Worm (Caenorhabditis elegans) whole organism, L3 larva: ENCODE measurements around the gene C23H3.9.

ENCODE experiments used
- R02D3.7 ChIP-seq: fragments of 150-350 bp; optimal IDR thresholded peaks from 2 replicates; lab custom pipeline; 2014; ENCODE audit warnings: missing biosample characterization, missing genetic modification characterization
- ZK546.5 ChIP-seq: sonication (generic microtip); optimal IDR thresholded peaks from 2 replicates; lab custom pipeline; 2017; ENCODE audit warnings: missing biosample characterization, missing genetic modification characterization
- aly-2 ChIP-seq: fragments of 150-350 bp; optimal IDR thresholded peaks from 2 replicates; lab custom pipeline; 2014; ENCODE audit warnings: missing biosample characterization, missing genetic modification characterization
- ama-1 ChIP-seq: fragments of 150-350 bp; optimal IDR thresholded peaks from 2 replicates; lab custom pipeline; 2018
- ceh-16 ChIP-seq: sonication (generic microtip); optimal IDR thresholded peaks from 2 replicates; lab custom pipeline; 2017; ENCODE audit warnings: missing biosample characterization, missing genetic modification characterization
- ceh-28 ChIP-seq: fragments of 150-350 bp; optimal IDR thresholded peaks from 2 replicates; lab custom pipeline; 2014; ENCODE audit warnings: missing biosample characterization, missing genetic modification reagents, missing genetic modification characterization
- ceh-9 ChIP-seq: sonication (generic microtip); optimal IDR thresholded peaks from 2 replicates; lab custom pipeline; 2018; ENCODE audit warnings: missing biosample characterization, missing genetic modification characterization
- egl-5 ChIP-seq: fragments of 150-350 bp; optimal IDR thresholded peaks from 2 replicates; lab custom pipeline; 2017; ENCODE audit warnings: missing biosample characterization, missing genetic modification reagents, missing genetic modification characterization, inconsistent platforms
- elt-1 ChIP-seq: fragments of 150-350 bp; optimal IDR thresholded peaks from 2 replicates; lab custom pipeline; 2014; ENCODE audit warnings: missing biosample characterization, missing genetic modification characterization
- elt-2 ChIP-seq: sonication (generic microtip); optimal IDR thresholded peaks from 2 replicates; lab custom pipeline; 2016; ENCODE audit warnings: missing genetic modification reagents, mild to moderate bottlenecking, missing genetic modification characterization, missing compliant biosample characterization
- elt-3 ChIP-seq, 3 experiments: fragments of 150-350 bp in 1 of 3; sonication (generic microtip) in 2 of 3; optimal IDR thresholded peaks; 2 replicates in 2 of 3; 4 replicates in 1 of 3; lab custom pipeline; 2014 to 2017; ENCODE audit warnings: missing biosample characterization in 3 of 3, missing genetic modification characterization in 3 of 3
- eor-1 ChIP-seq, 2 experiments: fragments of 150-350 bp; optimal IDR thresholded peaks; 2 replicates each; lab custom pipeline; 2014 to 2018; ENCODE audit warnings: missing biosample characterization in 2 of 2, missing genetic modification characterization in 2 of 2
- fkh-10 ChIP-seq: sonication (generic microtip); optimal IDR thresholded peaks from 2 replicates; lab custom pipeline; 2017; ENCODE audit warnings: missing biosample characterization, missing genetic modification reagents, missing genetic modification characterization
- fkh-2 ChIP-seq: fragments of 150-350 bp; optimal IDR thresholded peaks from 2 replicates; lab custom pipeline; 2014; ENCODE audit warnings: missing biosample characterization, missing genetic modification reagents, missing genetic modification characterization
- hmg-11 ChIP-seq: sonication (generic microtip); optimal IDR thresholded peaks from 2 replicates; lab custom pipeline; 2016; ENCODE audit warnings: missing genetic modification characterization, missing compliant biosample characterization
- jun-1 ChIP-seq: fragments of 150-350 bp; optimal IDR thresholded peaks from 2 replicates; lab custom pipeline; 2014; ENCODE audit warnings: missing biosample characterization, missing genetic modification reagents, missing genetic modification characterization
- lin-15B ChIP-seq: fragments of 150-350 bp; optimal IDR thresholded peaks from 2 replicates; lab custom pipeline; 2014; ENCODE audit warnings: missing biosample characterization, missing genetic modification characterization
- lsy-12 ChIP-seq: sonication (generic microtip); optimal IDR thresholded peaks from 2 replicates; lab custom pipeline; 2016; ENCODE audit warnings: mild to moderate bottlenecking, missing genetic modification characterization, missing compliant biosample characterization
- nhr-11 ChIP-seq: fragments of 150-350 bp; optimal IDR thresholded peaks from 2 replicates; lab custom pipeline; 2014; ENCODE audit warnings: missing biosample characterization, missing genetic modification characterization
- nhr-12 ChIP-seq: fragments of 150-350 bp; optimal IDR thresholded peaks from 2 replicates; lab custom pipeline; 2014; ENCODE audit warnings: missing biosample characterization, missing genetic modification characterization
- nhr-237 ChIP-seq: fragments of 150-350 bp; optimal IDR thresholded peaks from 2 replicates; lab custom pipeline; 2014; ENCODE audit warnings: missing biosample characterization, missing genetic modification characterization
- nhr-67 ChIP-seq: fragments of 150-350 bp; optimal IDR thresholded peaks from 2 replicates; lab custom pipeline; 2014; ENCODE audit warnings: missing biosample characterization, missing genetic modification characterization
- nhr-77 ChIP-seq: fragments of 150-350 bp; optimal IDR thresholded peaks from 2 replicates; lab custom pipeline; 2014; ENCODE audit warnings: missing biosample characterization, missing genetic modification characterization
- pha-4 ChIP-seq: fragments of 150-350 bp; optimal IDR thresholded peaks from 2 replicates; lab custom pipeline; 2014; ENCODE audit warnings: missing biosample characterization, missing genetic modification reagents, missing genetic modification characterization
- pqm-1 ChIP-seq: fragments of 150-350 bp; optimal IDR thresholded peaks from 2 replicates; lab custom pipeline; 2017; ENCODE audit warnings: missing biosample characterization, missing genetic modification characterization, inconsistent platforms
- sea-2 ChIP-seq: fragments of 150-350 bp; sonication (generic microtip); optimal IDR thresholded peaks from 4 replicates; lab custom pipeline; 2014; ENCODE audit warnings: missing biosample characterization, missing genetic modification reagents, missing genetic modification characterization
- snpc-4 ChIP-seq: fragments of 150-350 bp; optimal IDR thresholded peaks from 2 replicates; lab custom pipeline; 2014; ENCODE audit warnings: missing biosample characterization, missing genetic modification characterization
- tbx-2 ChIP-seq: sonication (generic microtip); optimal IDR thresholded peaks from 2 replicates; lab custom pipeline; 2016; ENCODE audit warnings: mild to moderate bottlenecking, missing genetic modification characterization, missing compliant biosample characterization
- unc-62 ChIP-seq: fragments of 150-350 bp; sonication (generic microtip); optimal IDR thresholded peaks from 4 replicates; lab custom pipeline; 2014; ENCODE audit warnings: missing biosample characterization, missing genetic modification reagents, missing genetic modification characterization
- zag-1 ChIP-seq: fragments of 150-350 bp; optimal IDR thresholded peaks from 2 replicates; lab custom pipeline; 2014; ENCODE audit warnings: missing biosample characterization, missing genetic modification characterization
- ztf-11 ChIP-seq: fragments of 150-350 bp; optimal IDR thresholded peaks from 2 replicates; lab custom pipeline; 2014; ENCODE audit warnings: missing biosample characterization, missing genetic modification characterization
- ztf-4 ChIP-seq: fragments of 150-350 bp; optimal IDR thresholded peaks from 2 replicates; lab custom pipeline; 2014; ENCODE audit warnings: missing biosample characterization, missing genetic modification characterization

The C23H3.9 gene

DNA sequence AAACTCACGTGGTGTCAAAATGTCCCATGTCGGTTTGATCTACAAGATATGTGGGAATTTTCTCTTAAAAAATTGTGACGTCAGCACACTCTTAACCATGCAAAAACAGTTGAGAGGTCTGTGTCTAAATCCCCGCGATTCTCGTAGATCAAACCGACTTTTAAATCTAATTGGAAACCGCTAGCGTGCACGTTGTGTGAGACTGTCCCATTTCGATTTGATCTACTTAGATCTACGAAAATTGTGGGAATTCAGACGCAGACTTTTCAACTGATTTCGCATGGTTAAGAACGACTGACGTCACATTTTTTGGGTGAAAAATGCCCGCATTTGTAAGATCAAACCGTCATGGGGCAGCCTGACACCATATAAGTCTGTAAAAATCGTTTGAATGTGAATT, 21.2 kb downstream of the C23H3.9 start:
- TF ChIP-seq fkh-2 = no peak
- TF ChIP-seq ztf-4 (tag; lab: Kevin White, UChicago) = no peak
- TF ChIP-seq aly-2 (tag; lab: Kevin White, UChicago) = no peak
- no peak for TF ChIP-seq ama-1 (lab: Kevin White, UChicago)
- TF ChIP-seq nhr-12 (tag; lab: Kevin White, UChicago) = no peak
- no peak for TF ChIP-seq nhr-77 (tag; lab: Kevin White, UChicago)
- TF ChIP-seq ceh-16 = no peak
- TF ChIP-seq unc-62 (GFP tag; lab: Kevin White, UChicago) = no peak
- no peak for TF ChIP-seq ZK546.5 (tag; lab: Kevin White, UChicago)
- no peak for TF ChIP-seq ceh-28 (tag; lab: Kevin White, UChicago)

DNA sequence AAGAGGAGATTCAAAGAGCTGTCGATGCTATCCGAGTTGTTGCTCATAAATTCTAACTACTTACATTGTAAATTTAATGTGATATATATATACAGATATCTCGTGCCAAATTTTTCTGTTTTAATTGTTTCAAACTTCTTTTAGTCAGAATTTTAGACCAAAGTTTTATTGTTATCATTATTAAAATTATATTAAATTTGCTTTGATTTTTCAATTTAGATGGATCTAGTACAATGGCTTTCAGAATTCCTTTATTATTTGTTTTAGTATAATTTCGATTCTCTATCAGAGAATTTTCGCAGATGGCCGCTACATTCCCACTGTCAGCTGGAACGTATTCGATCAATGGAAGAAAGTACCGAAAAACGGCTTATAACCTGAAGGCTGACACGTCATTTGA, 21.7 kb downstream of the C23H3.9 start, which contains the start of gene ascc-1:
Gene ascc-1, plus strand, starts transcription at position 301 of the 400 bp plus-strand sequence.
- TF ChIP-seq snpc-4 (tag; lab: Kevin White, UChicago) (no peak), ceh-9 (tag; lab: Kevin White, UChicago) (no peak)

DNA sequence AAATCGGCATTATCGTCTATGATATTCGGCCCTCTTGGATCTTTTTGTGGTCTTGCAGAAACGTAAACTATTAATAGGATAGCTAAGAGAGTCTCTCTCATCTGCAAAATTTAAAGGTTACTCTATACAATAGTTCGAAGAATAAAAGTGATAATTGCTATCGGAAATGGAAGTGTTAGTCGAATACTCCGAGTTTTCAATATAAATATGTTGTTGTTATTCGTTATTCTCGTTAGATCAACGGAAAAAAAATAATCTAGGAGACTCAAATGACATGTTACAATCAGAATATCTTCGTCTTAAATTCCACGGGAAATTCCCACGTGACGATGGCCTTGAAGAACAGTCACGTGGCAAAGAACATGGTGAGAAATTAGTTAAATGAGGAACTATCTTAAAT, 23.9 kb downstream of the C23H3.9 start, which contains the start of gene tre-5:
Gene tre-5, minus strand, starts transcription at position 101 of the 400 bp plus-strand sequence.
- TF ChIP-seq snpc-4 (tag; lab: Kevin White, UChicago) (no peak), lsy-12 (tag; lab: Kevin White, UChicago) (no peak), unc-62 (GFP tag; lab: Kevin White, UChicago) (no peak), R02D3.7 (tag; lab: Kevin White, UChicago) (no peak), ztf-11 (tag; lab: Kevin White, UChicago) (no peak), tbx-2 (tag; lab: Kevin White, UChicago) (no peak), elt-1 (tag; lab: Kevin White, UChicago) (no peak), pha-4 (no peak), ceh-28 (tag; lab: Kevin White, UChicago) (no peak), fkh-10 (GFP tag; lab: Kevin White, UChicago) (no peak), lin-15B (tag; lab: Kevin White, UChicago) (no peak)

DNA sequence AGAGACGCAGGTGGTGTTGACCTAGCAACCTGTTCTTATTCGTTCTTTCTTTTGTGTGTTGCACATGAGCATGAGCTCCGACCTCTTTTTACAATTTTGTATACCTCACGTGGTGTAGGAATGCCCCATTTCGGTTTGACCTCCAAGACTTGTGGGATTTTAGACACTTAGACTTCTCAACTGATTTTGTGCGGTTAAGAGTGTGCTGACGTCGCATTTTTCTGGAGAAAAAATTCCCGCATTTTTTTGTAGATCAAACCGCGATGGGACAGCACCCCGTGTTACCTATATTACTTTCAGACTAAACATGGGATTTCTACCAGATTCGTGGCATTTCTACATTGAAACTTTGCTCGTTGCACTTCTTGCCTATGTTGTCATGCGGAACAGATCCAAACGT, 27.7 kb downstream of the C23H3.9 start, which contains the start of gene sptl-1:
Gene sptl-1, plus strand, starts transcription at position 301 of the 400 bp plus-strand sequence.
- TF ChIP-seq fkh-10 (GFP tag; lab: Kevin White, UChicago) (no peak), nhr-237 (no peak)

DNA sequence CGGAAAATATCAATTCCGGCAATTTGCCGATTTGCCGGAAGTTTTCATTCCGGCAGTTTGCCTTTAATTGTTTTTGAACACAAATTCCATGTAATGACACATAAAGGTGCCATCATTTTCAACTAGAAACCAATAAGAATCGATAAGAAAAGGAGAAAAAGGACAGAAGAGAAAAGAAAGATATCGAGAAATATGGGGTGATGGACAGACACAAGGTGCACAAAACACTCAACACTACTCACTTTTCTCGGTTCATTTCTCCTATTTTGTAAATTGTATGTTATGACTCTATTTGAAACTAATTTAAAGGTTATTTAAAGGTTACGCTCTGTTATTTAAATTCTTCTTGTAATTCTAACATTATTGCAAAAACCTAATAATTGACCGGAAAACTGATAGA, 28.2 kb downstream of the C23H3.9 start:
- TF ChIP-seq pqm-1 (tag; lab: Kevin White, UChicago) (peak; percentile 61), elt-2 (tag; lab: Kevin White, UChicago) (peak; percentile 44), nhr-12 (tag; lab: Kevin White, UChicago) (no peak), ceh-28 (tag; lab: Kevin White, UChicago) (peak; percentile 19), hmg-11 (tag; lab: Kevin White, UChicago) (no peak)

DNA sequence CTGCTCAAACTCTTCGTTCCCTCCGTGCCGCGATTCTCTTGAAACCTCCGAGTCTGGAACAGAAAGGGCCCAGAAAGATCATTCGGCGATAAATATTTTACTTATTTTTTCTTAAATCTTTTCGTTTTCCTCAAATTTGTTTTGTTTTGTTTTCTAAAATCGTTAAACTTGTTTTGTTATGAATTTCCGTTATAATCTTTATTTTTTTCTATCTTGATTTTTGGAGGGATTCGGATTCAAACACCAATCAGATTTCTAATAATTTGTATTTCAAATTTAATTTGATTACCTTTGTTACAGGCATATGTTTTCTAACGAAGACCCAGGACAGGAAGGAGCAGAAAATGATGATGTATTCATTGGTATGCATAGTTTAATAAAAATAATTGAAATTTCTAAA, 31.8 kb downstream of the C23H3.9 start, which contains the start of gene C23H3.5:
Gene C23H3.5, plus strand, starts transcription at position 301 of the 400 bp plus-strand sequence.
- TF ChIP-seq nhr-11 = no peak
- no peak for TF ChIP-seq elt-1 (tag; lab: Kevin White, UChicago)
- TF ChIP-seq nhr-237 = no peak
- TF ChIP-seq aly-2 (tag; lab: Kevin White, UChicago) = no peak
- TF ChIP-seq eor-1 (tag; optimal IDR thresholded peaks at IDR 0.05; lab: Kevin White, UChicago) = no peak
- no peak for TF ChIP-seq ztf-11 (tag; lab: Kevin White, UChicago)
- TF ChIP-seq nhr-77 (tag; lab: Kevin White, UChicago) = no peak
- no peak for TF ChIP-seq nhr-67 (tag; lab: Kevin White, UChicago)
- TF ChIP-seq egl-5 (tag; lab: Kevin White, UChicago) = no peak
- TF ChIP-seq sea-2 = no peak
- no peak for TF ChIP-seq ceh-9 (tag; lab: Kevin White, UChicago)
- no peak for TF ChIP-seq fkh-2
- no peak for TF ChIP-seq fkh-10 (GFP tag; lab: Kevin White, UChicago)
- TF ChIP-seq elt-2 (tag; lab: Kevin White, UChicago) = no peak
- no peak for TF ChIP-seq zag-1 (tag; lab: Kevin White, UChicago)
- no peak for TF ChIP-seq jun-1 (tag; lab: Kevin White, UChicago)
- no peak for TF ChIP-seq elt-3 (tag; optimal IDR thresholded peaks at IDR 0.05; lab: Kevin White, UChicago)
- no peak for TF ChIP-seq snpc-4 (tag; lab: Kevin White, UChicago)
- TF ChIP-seq lin-15B (tag; lab: Kevin White, UChicago) = no peak
- no peak for TF ChIP-seq ZK546.5 (tag; lab: Kevin White, UChicago)
- TF ChIP-seq, all 47 proteins: peak for 0
